Worm (Caenorhabditis elegans) whole organism, midembryonic: Measurements from ENCODE around the gene srd-33.

ENCODE experiments used
- T22C8.4 ChIP-seq: fragments of 200-800 bp; sonication (Bioruptor generic); IDR thresholded peaks from 2 replicates; pipeline ENCODE4 v1.3.6; 2022; ENCODE audit warnings: missing genetic modification characterization, missing compliant biosample characterization
- cog-1 ChIP-seq: sonication (generic microtip); optimal IDR thresholded peaks from 2 replicates; lab custom pipeline; 2016; ENCODE audit warnings: missing genetic modification characterization, missing compliant biosample characterization
- flt-1 ChIP-seq: fragments of 200-800 bp; sonication (Bioruptor generic); IDR thresholded peaks from 2 replicates; pipeline ENCODE4 v1.3.6; 2022; ENCODE audit warnings: missing genetic modification characterization, missing compliant biosample characterization
- klf-2 ChIP-seq: fragments of 200-800 bp; sonication (Bioruptor generic); conservative IDR thresholded peaks from 2 replicates; pipeline ENCODE4 v1.3.6; 2022; ENCODE audit warnings: missing genetic modification reagents, missing genetic modification characterization, missing compliant biosample characterization
- med-1 ChIP-seq: sonication (generic microtip); optimal IDR thresholded peaks from 2 replicates; lab custom pipeline; 2017; ENCODE audit warnings: missing genetic modification characterization, mild to moderate bottlenecking, missing compliant biosample characterization, antibody characterized with exemption, missing genetic modification reagents; ENCODE audit not compliant: insufficient read depth
- ref-1 ChIP-seq: fragments of 200-800 bp; sonication (Bioruptor generic); conservative IDR thresholded peaks from 2 replicates; pipeline ENCODE4 v1.3.6; 2022; ENCODE audit warnings: missing genetic modification reagents, missing genetic modification characterization, missing compliant biosample characterization
- ztf-23 ChIP-seq: fragments of 200-800 bp; sonication (Bioruptor generic); IDR thresholded peaks from 2 replicates; pipeline ENCODE4 v1.3.6; 2022; ENCODE audit warnings: missing genetic modification reagents, missing genetic modification characterization, missing compliant biosample characterization

- TF ChIP-seq klf-2 (GFP tag; lab: Robert Waterston, UW) (no peak), T22C8.4 (GFP tag; lab: Robert Waterston, UW) (no peak), ref-1 (no peak), ztf-23 (GFP tag; lab: Robert Waterston, UW) (no peak), cog-1 (tag; lab: Kevin White, UChicago) (no peak), flt-1 (no peak), med-1 (GFP tag; lab: Kevin White, UChicago) (no peak)
These were observed at the start of gene srd-33 for ce11 chrV:4871992-4872391.
